Fruit fly (Drosophila melanogaster) whole organism, embryonic: Measurements from ENCODE around the gene Alg12.

Experiments used
- Aef1 ChIP-seq: fragments of 200-800 bp; sonication (Bioruptor generic); IDR thresholded peaks from 3 replicates; pipeline ENCODE4 v1.3.6; 2022; ENCODE audit warnings: missing biosample characterization, missing genetic modification characterization
- CG12155 ChIP-seq: fragments of 200-800 bp; sonication (Bioruptor generic); optimal IDR thresholded peaks from 3 replicates; lab custom pipeline; 2016; ENCODE audit warnings: missing biosample characterization, missing genetic modification characterization
- CG15514 ChIP-seq: fragments of 200-800 bp; sonication (Bioruptor generic); optimal IDR thresholded peaks from 3 replicates; lab custom pipeline; 2017; ENCODE audit warnings: missing biosample characterization, missing genetic modification characterization, mild to moderate bottlenecking, moderate library complexity, missing genetic modification reagents
- CG1792 ChIP-seq: fragments of 200-800 bp; sonication (Bioruptor generic); optimal IDR thresholded peaks from 2 replicates; lab custom pipeline; 2016; ENCODE audit warnings: missing biosample characterization, missing genetic modification characterization
- CG3163 ChIP-seq: fragments of 200-800 bp; sonication (Bioruptor generic); optimal IDR thresholded peaks from 3 replicates; lab custom pipeline; 2016; ENCODE audit warnings: missing biosample characterization, missing genetic modification characterization
- CG32767 ChIP-seq: fragments of 200-800 bp; sonication (Bioruptor generic); IDR thresholded peaks from 2 replicates; pipeline ENCODE4 v1.3.6; 2022; ENCODE audit warnings: missing biosample characterization, missing genetic modification characterization
- CG7839 ChIP-seq: fragments of 200-800 bp; sonication (Bioruptor generic); optimal IDR thresholded peaks from 3 replicates; lab custom pipeline; 2018; ENCODE audit warnings: missing biosample characterization, mild to moderate bottlenecking, missing genetic modification characterization, moderate library complexity
- CG7963 ChIP-seq: fragments of 200-800 bp; sonication (Bioruptor generic); IDR thresholded peaks from 3 replicates; pipeline ENCODE4 v1.3.6; 2022; ENCODE audit warnings: missing biosample characterization, missing genetic modification characterization; ENCODE audit not compliant: partially characterized antibody
- CG8089 ChIP-seq: fragments of 200-800 bp; sonication (Bioruptor generic); optimal IDR thresholded peaks from 3 replicates; lab custom pipeline; 2016; ENCODE audit warnings: missing biosample characterization, missing genetic modification characterization
- CG9876 ChIP-seq: fragments of 200-800 bp; sonication (Bioruptor generic); optimal IDR thresholded peaks from 2 replicates; lab custom pipeline; 2016; ENCODE audit warnings: missing biosample characterization, missing genetic modification characterization
- Camta ChIP-seq: fragments of 200-800 bp; sonication (Bioruptor generic); optimal IDR thresholded peaks from 2 replicates; lab custom pipeline; 2016; ENCODE audit warnings: missing biosample characterization, missing genetic modification characterization
- Dbx ChIP-seq: fragments of 200-800 bp; sonication (Bioruptor generic); IDR thresholded peaks from 3 replicates; pipeline ENCODE4 v1.3.6; 2022; ENCODE audit warnings: missing biosample characterization, missing genetic modification characterization
- Dek ChIP-seq: fragments of 200-800 bp; sonication (Bioruptor generic); optimal IDR thresholded peaks from 3 replicates; lab custom pipeline; 2019; ENCODE audit warnings: missing biosample characterization, mild to moderate bottlenecking, missing genetic modification characterization, moderate library complexity
- Dip3 ChIP-seq: fragments of 200-800 bp; sonication (Bioruptor generic); optimal IDR thresholded peaks from 3 replicates; lab custom pipeline; 2016; ENCODE audit warnings: missing biosample characterization, missing genetic modification characterization
- Ets65A ChIP-seq: fragments of 200-800 bp; sonication (Bioruptor generic); peaks from one replicate; lab custom pipeline; 2016; ENCODE audit warnings: missing biosample characterization, missing genetic modification characterization
- HLHmδ ChIP-seq: fragments of 200-800 bp; sonication (Bioruptor generic); optimal IDR thresholded peaks from 2 replicates; lab custom pipeline; 2018; ENCODE audit warnings: missing biosample characterization, mild to moderate bottlenecking, missing genetic modification characterization, moderate library complexity
- Hmr ChIP-seq: fragments of 200-800 bp; sonication (Bioruptor generic); optimal IDR thresholded peaks from 3 replicates; lab custom pipeline; 2017; ENCODE audit warnings: mild to moderate bottlenecking, missing biosample characterization, missing genetic modification reagents, missing genetic modification characterization
- Hr3 ChIP-seq: fragments of 200-800 bp; sonication (Bioruptor generic); optimal IDR thresholded peaks from 3 replicates; lab custom pipeline; 2016; ENCODE audit warnings: missing biosample characterization, missing genetic modification characterization
- Lhr ChIP-seq: fragments of 200-800 bp; sonication (Bioruptor generic); optimal IDR thresholded peaks from 3 replicates; lab custom pipeline; 2017; ENCODE audit warnings: mild to moderate bottlenecking, missing biosample characterization, missing genetic modification reagents, missing genetic modification characterization
- MBD-R2 ChIP-seq: fragments of 200-800 bp; sonication (Bioruptor generic); IDR thresholded peaks from 2 replicates; pipeline ENCODE4 v1.3.6; 2022; ENCODE audit warnings: missing biosample characterization, missing genetic modification characterization
- MTF-1 ChIP-seq: fragments of 200-800 bp; sonication (Bioruptor generic); optimal IDR thresholded peaks from 2 replicates; lab custom pipeline; 2018; ENCODE audit warnings: missing biosample characterization, mild to moderate bottlenecking, missing genetic modification characterization, borderline replicate concordance
- Myb ChIP-seq: fragments of 200-800 bp; sonication (Bioruptor generic); optimal IDR thresholded peaks from 2 replicates; lab custom pipeline; 2016; ENCODE audit warnings: missing biosample characterization, missing genetic modification characterization
- NC2α ChIP-seq: fragments of 200-800 bp; sonication (Bioruptor generic); optimal IDR thresholded peaks from 2 replicates; lab custom pipeline; 2016; ENCODE audit warnings: missing biosample characterization, missing genetic modification characterization
- Oaz ChIP-seq: fragments of 200-800 bp; sonication (Bioruptor generic); IDR thresholded peaks from 2 replicates; pipeline ENCODE4 v1.3.6; 2022; ENCODE audit warnings: missing biosample characterization, missing genetic modification characterization
- Opbp ChIP-seq: fragments of 200-800 bp; sonication (Bioruptor generic); IDR thresholded peaks from 3 replicates; pipeline ENCODE4 v1.3.6; 2022; ENCODE audit warnings: missing biosample characterization, missing genetic modification characterization; ENCODE audit not compliant: partially characterized antibody
- Side ChIP-seq: fragments of 200-800 bp; sonication (Bioruptor generic); optimal IDR thresholded peaks from 2 replicates; lab custom pipeline; 2016; ENCODE audit warnings: missing biosample characterization, missing genetic modification characterization
- TFAM ChIP-seq: fragments of 200-800 bp; sonication (Bioruptor generic); optimal IDR thresholded peaks from 2 replicates; lab custom pipeline; 2017; ENCODE audit warnings: missing biosample characterization, missing genetic modification characterization, inconsistent platforms
- Xbp1 ChIP-seq: fragments of 200-800 bp; sonication (Bioruptor generic); optimal IDR thresholded peaks from 3 replicates; lab custom pipeline; 2016; ENCODE audit warnings: missing biosample characterization, mild to moderate bottlenecking, missing genetic modification characterization
- amos ChIP-seq: fragments of 200-800 bp; sonication (Bioruptor generic); IDR thresholded peaks from 2 replicates; pipeline ENCODE4 v1.3.6; 2022; ENCODE audit warnings: missing biosample characterization, missing genetic modification characterization; ENCODE audit not compliant: partially characterized antibody
- ase ChIP-seq: fragments of 200-800 bp; sonication (Bioruptor generic); IDR thresholded peaks from 3 replicates; pipeline ENCODE4 v1.3.6; 2022; ENCODE audit warnings: missing biosample characterization, missing genetic modification characterization
- caup ChIP-seq: fragments of 200-800 bp; sonication (Bioruptor generic); optimal IDR thresholded peaks from 3 replicates; lab custom pipeline; 2017; ENCODE audit warnings: missing biosample characterization, mild to moderate bottlenecking, missing genetic modification characterization, moderate library complexity; ENCODE audit not compliant: severe bottlenecking
- chif ChIP-seq, 2 experiments: fragments of 200-800 bp; sonication (Bioruptor generic); optimal IDR thresholded peaks; 3 replicates each; lab custom pipeline; 2016; ENCODE audit warnings: missing biosample characterization in 2 of 2, missing genetic modification characterization in 2 of 2
- crp ChIP-seq, 2 experiments: fragments of 200-800 bp; sonication (Bioruptor generic); optimal IDR thresholded peaks; 2 replicates in 1 of 2; 3 replicates in 1 of 2; lab custom pipeline; 2017; ENCODE audit warnings: missing biosample characterization in 2 of 2, missing genetic modification characterization in 2 of 2, mild to moderate bottlenecking in 1 of 2, moderate library complexity in 1 of 2
- dm ChIP-seq: fragments of 200-800 bp; sonication (Bioruptor generic); optimal IDR thresholded peaks from 3 replicates; lab custom pipeline; 2016; ENCODE audit warnings: missing biosample characterization, missing genetic modification characterization
- dysf ChIP-seq: fragments of 200-800 bp; sonication (Bioruptor generic); IDR thresholded peaks from 3 replicates; pipeline ENCODE4 v1.3.6; 2022; ENCODE audit warnings: missing biosample characterization, missing genetic modification characterization
- exex ChIP-seq: fragments of 200-800 bp; sonication (Bioruptor generic); optimal IDR thresholded peaks from 4 replicates; lab custom pipeline; 2018; ENCODE audit warnings: missing biosample characterization, mild to moderate bottlenecking, missing genetic modification characterization, moderate library complexity
- fu2 ChIP-seq: fragments of 200-800 bp; sonication (Bioruptor generic); optimal IDR thresholded peaks from 2 replicates; lab custom pipeline; 2016; ENCODE audit warnings: missing biosample characterization, missing genetic modification characterization
- gem ChIP-seq: fragments of 200-800 bp; sonication (Bioruptor generic); optimal IDR thresholded peaks from 2 replicates; lab custom pipeline; 2019; ENCODE audit warnings: missing biosample characterization, mild to moderate bottlenecking, missing genetic modification characterization, moderate library complexity
- gfzf ChIP-seq: fragments of 200-800 bp; sonication (Bioruptor generic); optimal IDR thresholded peaks from 2 replicates; lab custom pipeline; 2016; ENCODE audit warnings: missing biosample characterization, mild to moderate bottlenecking, missing genetic modification characterization, moderate library complexity
- gt ChIP-seq: fragments of 200-800 bp; sonication (Bioruptor generic); IDR thresholded peaks from 2 replicates; pipeline ENCODE4 v1.3.6; 2022; ENCODE audit warnings: missing biosample characterization, missing genetic modification characterization
- hkb ChIP-seq, 2 experiments: fragments of 200-800 bp in 1 of 2; fragments of >200 bp in 1 of 2; sonication (Bioruptor generic) in 1 of 2; IDR thresholded peaks in 1 of 2; optimal IDR thresholded peaks in 1 of 2; 2 replicates each; pipeline versions ENCODE4 v1.3.6 to Lab custom; 2017 to 2022; ENCODE audit warnings: missing biosample characterization in 1 of 2, missing genetic modification characterization in 1 of 2
- insv ChIP-seq, 2 experiments: fragments of 200-800 bp; sonication (Bioruptor generic); optimal IDR thresholded peaks; 3 replicates each; lab custom pipeline; 2016 to 2018; ENCODE audit warnings: missing biosample characterization in 2 of 2, missing genetic modification characterization in 2 of 2
- kah ChIP-seq: fragments of 200-800 bp; sonication (Bioruptor generic); optimal IDR thresholded peaks from 2 replicates; lab custom pipeline; 2018; ENCODE audit warnings: missing biosample characterization, mild to moderate bottlenecking, missing genetic modification characterization
- kay ChIP-seq: fragments of 200-800 bp; sonication (Bioruptor generic); optimal IDR thresholded peaks from 2 replicates; lab custom pipeline; 2016; ENCODE audit warnings: missing biosample characterization, missing genetic modification characterization
- p53 ChIP-seq: fragments of 200-800 bp; sonication (Bioruptor generic); optimal IDR thresholded peaks from 2 replicates; lab custom pipeline; 2016; ENCODE audit warnings: missing biosample characterization, missing genetic modification characterization
- pita ChIP-seq: fragments of 200-800 bp; sonication (Bioruptor generic); optimal IDR thresholded peaks from 2 replicates; lab custom pipeline; 2017; ENCODE audit warnings: missing biosample characterization, mild to moderate bottlenecking, missing genetic modification characterization
- pros ChIP-seq: fragments of 200-800 bp; sonication (Bioruptor generic); optimal IDR thresholded peaks from 3 replicates; lab custom pipeline; 2019; ENCODE audit warnings: missing biosample characterization, mild to moderate bottlenecking, missing genetic modification characterization, moderate library complexity
- repo ChIP-seq: fragments of 200-800 bp; sonication (Bioruptor generic); optimal IDR thresholded peaks from 2 replicates; lab custom pipeline; 2016; ENCODE audit warnings: missing biosample characterization, missing genetic modification characterization
- slp2 ChIP-seq: fragments of 200-800 bp; sonication (Bioruptor generic); optimal IDR thresholded peaks from 2 replicates; lab custom pipeline; 2016; ENCODE audit warnings: missing biosample characterization, missing genetic modification characterization
- unc-4 ChIP-seq: fragments of 200-800 bp; sonication (Bioruptor generic); IDR thresholded peaks from 2 replicates; pipeline ENCODE4 v1.3.6; 2022; ENCODE audit warnings: missing biosample characterization, missing genetic modification characterization; ENCODE audit not compliant: partially characterized antibody

The Alg12 gene

dm6 chr3R:9710886-9711285 lies 45.4 kb upstream of the Alg12 start, which contains the start of the genes trbd and dmt (continued):
- TF ChIP-seq CG7963 (no peak), Aef1 (GFP tag; lab: Robert Waterston, UW) (no peak), unc-4 (GFP tag; lab: Robert Waterston, UW) (no peak), CG12155 (GFP tag; lab: Kevin White, UChicago) (peak; percentile 56), HLHmδ (GFP tag; lab: Kevin White, UChicago) (peak; percentile 23), MBD-R2 (GFP tag; lab: Robert Waterston, UW) (no peak), TFAM (GFP tag; lab: Kevin White, UChicago) (no peak), Ets65A (GFP tag; lab: Kevin White, UChicago) (peak; percentile 98), amos (GFP tag; lab: Robert Waterston, UW) (no peak), pita (GFP tag; lab: Kevin White, UChicago) (peak; percentile 83), CG1792 (GFP tag; lab: Kevin White, UChicago) (peak; percentile 69), gem (tag; lab: Kevin White, UChicago) (no peak), kah (GFP tag; lab: Kevin White, UChicago) (peak; percentile 78), Xbp1 (peak; percentile 77), Hmr (GFP tag; lab: Kevin White, UChicago) (no peak), CG15514 (GFP tag; lab: Kevin White, UChicago) (peak; percentile 92), p53 (GFP tag; lab: Kevin White, UChicago) (peak; percentile 78), CG3163 (GFP tag; lab: Kevin White, UChicago) (peak; percentile 62), caup (GFP tag; lab: Kevin White, UChicago) (no peak), hkb (optimal IDR thresholded peaks at IDR 0.05; lab: Kevin White, UChicago) (peak; percentile 24), hkb (GFP tag; IDR thresholded peaks at IDR 0.05; lab: Robert Waterston, UW) (no peak), Hr3 (GFP tag; lab: Kevin White, UChicago) (peak; percentile 25), gt (GFP tag; lab: Robert Waterston, UW) (no peak), Side (peak; percentile 46), pros (GFP tag; lab: Kevin White, UChicago) (no peak), kay (no peak), CG7839 (tag; lab: Kevin White, UChicago) (no peak), MTF-1 (no peak), fu2 (GFP tag; lab: Kevin White, UChicago) (peak; percentile 68), Dek (no peak), slp2 (GFP tag; lab: Kevin White, UChicago) (peak; percentile 39), exex (tag; lab: Kevin White, UChicago) (no peak), crp (GFP tag; optimal IDR thresholded peaks at IDR 0.05; lab: Kevin White, UChicago) (peak; percentile 45 to 92), CG32767 (GFP tag; lab: Robert Waterston, UW) (no peak), Oaz (GFP tag; lab: Robert Waterston, UW) (no peak), Lhr (GFP tag; lab: Kevin White, UChicago) (peak; percentile 89), insv (GFP tag; optimal IDR thresholded peaks at IDR 0.05; lab: Kevin White, UChicago) (peak in 1 of 2 experiments; percentile 73), Dip3 (peak; percentile 85), ase (GFP tag; lab: Robert Waterston, UW) (no peak), CG8089 (GFP tag; lab: Kevin White, UChicago) (peak; percentile 44), CG9876 (peak; percentile 76), NC2α (GFP tag; lab: Kevin White, UChicago) (no peak), repo (GFP tag; lab: Kevin White, UChicago) (peak; percentile 41), Camta (GFP tag; lab: Kevin White, UChicago) (peak; percentile 50), Opbp (no peak), dysf (GFP tag; lab: Robert Waterston, UW) (no peak), Myb (GFP tag; lab: Kevin White, UChicago) (peak; percentile 78), gfzf (peak; percentile 99), Dbx (GFP tag; lab: Robert Waterston, UW) (no peak), chif (GFP tag; optimal IDR thresholded peaks at IDR 0.05; lab: Kevin White, UChicago) (peak; percentile 3 to 54), dm (peak; percentile 78)
